Fruit fly (Drosophila melanogaster) whole organism, embryonic: ENCODE data around the gene Pez.

Experiments used
- Blimp-1 ChIP-seq: fragments of 200-800 bp; sonication (Bioruptor generic); optimal IDR thresholded peaks from 3 replicates; lab custom pipeline; 2018; ENCODE audit warnings: missing biosample characterization, missing genetic modification characterization, mild to moderate bottlenecking, moderate library complexity, missing genetic modification reagents
- CG10366 ChIP-seq: fragments of 200-800 bp; sonication (Bioruptor generic); IDR thresholded peaks from 2 replicates; pipeline ENCODE4 v1.3.6; 2022; ENCODE audit warnings: missing biosample characterization, missing genetic modification characterization
- CG10959 ChIP-seq: fragments of 200-800 bp; sonication (Bioruptor generic); IDR thresholded peaks from 2 replicates; pipeline ENCODE4 v1.3.6; 2022; ENCODE audit warnings: missing biosample characterization, missing genetic modification characterization
- CG14441 ChIP-seq: fragments of 200-800 bp; sonication (Bioruptor generic); IDR thresholded peaks from 2 replicates; pipeline ENCODE4 v1.3.6; 2022; ENCODE audit warnings: missing biosample characterization, missing genetic modification characterization
- CG15514 ChIP-seq: fragments of 200-800 bp; sonication (Bioruptor generic); optimal IDR thresholded peaks from 3 replicates; lab custom pipeline; 2017; ENCODE audit warnings: missing biosample characterization, missing genetic modification characterization, mild to moderate bottlenecking, moderate library complexity, missing genetic modification reagents
- CG16779 ChIP-seq: fragments of 200-800 bp; sonication (Bioruptor generic); IDR thresholded peaks from 2 replicates; pipeline ENCODE4 v1.3.6; 2022; ENCODE audit warnings: missing biosample characterization, missing genetic modification characterization
- CG16813 ChIP-seq: fragments of 200-800 bp; sonication (Bioruptor generic); IDR thresholded peaks from 3 replicates; pipeline ENCODE4 v1.3.6; 2022; ENCODE audit warnings: missing biosample characterization, missing genetic modification characterization; ENCODE audit not compliant: partially characterized antibody
- CG18011 ChIP-seq: fragments of 200-800 bp; sonication (Bioruptor generic); optimal IDR thresholded peaks from 2 replicates; lab custom pipeline; 2017; ENCODE audit warnings: missing biosample characterization, missing genetic modification characterization, mild to moderate bottlenecking, moderate library complexity, missing genotype
- CG18599 ChIP-seq: fragments of 200-800 bp; sonication (Bioruptor generic); optimal IDR thresholded peaks from 3 replicates; lab custom pipeline; 2017; ENCODE audit warnings: missing biosample characterization, missing genetic modification characterization, mild to moderate bottlenecking, moderate library complexity, missing genetic modification reagents
- CG2120 ChIP-seq: fragments of 200-800 bp; sonication (Bioruptor generic); optimal IDR thresholded peaks from 3 replicates; lab custom pipeline; 2016; ENCODE audit warnings: missing biosample characterization, missing genetic modification characterization
- CG31224 ChIP-seq: fragments of 200-800 bp; sonication (Bioruptor generic); IDR thresholded peaks from 2 replicates; pipeline ENCODE4 v1.3.6; 2022; ENCODE audit warnings: missing biosample characterization, missing genetic modification characterization
- CG32532 ChIP-seq: fragments of 200-800 bp; sonication (Bioruptor generic); IDR thresholded peaks from 2 replicates; pipeline ENCODE4 v1.3.6; 2022; ENCODE audit warnings: missing biosample characterization, missing genetic modification characterization
- CG34224 ChIP-seq: fragments of 200-800 bp; sonication (Bioruptor generic); IDR thresholded peaks from 3 replicates; pipeline ENCODE4 v1.3.6; 2022; ENCODE audit warnings: missing biosample characterization, missing genetic modification characterization; ENCODE audit not compliant: partially characterized antibody
- CG4360 ChIP-seq: fragments of 200-800 bp; sonication (Bioruptor generic); IDR thresholded peaks from 2 replicates; pipeline ENCODE4 v1.3.6; 2022; ENCODE audit warnings: missing biosample characterization, missing genetic modification characterization
- CG4424 ChIP-seq: fragments of 200-800 bp; sonication (Bioruptor generic); optimal IDR thresholded peaks from 3 replicates; lab custom pipeline; 2016; ENCODE audit warnings: missing biosample characterization, missing genetic modification characterization
- CG5180 ChIP-seq: fragments of 200-800 bp; sonication (Bioruptor generic); optimal IDR thresholded peaks from 3 replicates; lab custom pipeline; 2017; ENCODE audit warnings: missing biosample characterization, missing genetic modification characterization, mild to moderate bottlenecking, moderate library complexity, missing genetic modification reagents
- CG6683 ChIP-seq: fragments of 200-800 bp; sonication (Bioruptor generic); optimal IDR thresholded peaks from 2 replicates; lab custom pipeline; 2017; ENCODE audit warnings: missing biosample characterization, mild to moderate bottlenecking, missing genetic modification characterization, missing genetic modification reagents
- CG8290 ChIP-seq, 3 experiments: fragments of 200-800 bp; sonication (Bioruptor generic); optimal IDR thresholded peaks; 2 replicates each; lab custom pipeline; 2016 to 2019; ENCODE audit warnings: missing biosample characterization in 3 of 3, missing genetic modification characterization in 3 of 3, mild to moderate bottlenecking in 2 of 3, moderate library complexity in 1 of 3
- CG9876 ChIP-seq: fragments of 200-800 bp; sonication (Bioruptor generic); optimal IDR thresholded peaks from 2 replicates; lab custom pipeline; 2016; ENCODE audit warnings: missing biosample characterization, missing genetic modification characterization
- CoRest ChIP-seq: fragments of 200-800 bp; sonication (Bioruptor generic); optimal IDR thresholded peaks from 3 replicates; lab custom pipeline; 2018; ENCODE audit warnings: missing biosample characterization, mild to moderate bottlenecking, missing genetic modification characterization, moderate library complexity
- Dad ChIP-seq: fragments of 200-800 bp; sonication (Bioruptor generic); optimal IDR thresholded peaks from 3 replicates; lab custom pipeline; 2016; ENCODE audit warnings: missing biosample characterization, missing genetic modification characterization
- Gug ChIP-seq: fragments of 200-800 bp; sonication (Bioruptor generic); IDR thresholded peaks from 4 replicates; pipeline ENCODE4 v1.3.6; 2022; ENCODE audit warnings: missing biosample characterization, missing genetic modification characterization
- MESR4 ChIP-seq: fragments of 200-800 bp; sonication (Bioruptor generic); optimal IDR thresholded peaks from 2 replicates; lab custom pipeline; 2018; ENCODE audit warnings: missing biosample characterization, mild to moderate bottlenecking, missing genetic modification characterization, moderate library complexity
- Myb ChIP-seq: fragments of 200-800 bp; sonication (Bioruptor generic); optimal IDR thresholded peaks from 2 replicates; lab custom pipeline; 2016; ENCODE audit warnings: missing biosample characterization, missing genetic modification characterization
- Oli ChIP-seq: fragments of 200-800 bp; sonication (Bioruptor generic); optimal IDR thresholded peaks from 2 replicates; lab custom pipeline; 2018; ENCODE audit warnings: missing biosample characterization, mild to moderate bottlenecking, missing genetic modification characterization, moderate library complexity
- Sin3A ChIP-seq: fragments of >200 bp; optimal IDR thresholded peaks from 2 replicates; lab custom pipeline; 2018
- ap ChIP-seq: fragments of 200-800 bp; sonication (Bioruptor generic); IDR thresholded peaks from 2 replicates; pipeline ENCODE4 v1.3.6; 2022; ENCODE audit warnings: missing biosample characterization, missing genetic modification characterization
- cad ChIP-seq: fragments of >200 bp; optimal IDR thresholded peaks from 2 replicates; lab custom pipeline; 2017; ENCODE audit warnings: missing biosample characterization, missing genetic modification characterization
- chinmo ChIP-seq: fragments of 200-800 bp; sonication (Bioruptor generic); IDR thresholded peaks from 4 replicates; pipeline ENCODE4 v1.3.6; 2022; ENCODE audit warnings: missing biosample characterization, missing genetic modification characterization; ENCODE audit not compliant: partially characterized antibody
- exex ChIP-seq: fragments of 200-800 bp; sonication (Bioruptor generic); optimal IDR thresholded peaks from 4 replicates; lab custom pipeline; 2018; ENCODE audit warnings: missing biosample characterization, mild to moderate bottlenecking, missing genetic modification characterization, moderate library complexity
- grau ChIP-seq: fragments of 200-800 bp; optimal IDR thresholded peaks from 3 replicates; lab custom pipeline; 2019; ENCODE audit warnings: missing biosample characterization, mild to moderate bottlenecking, missing genetic modification characterization, moderate library complexity
- kah ChIP-seq: fragments of 200-800 bp; sonication (Bioruptor generic); optimal IDR thresholded peaks from 2 replicates; lab custom pipeline; 2018; ENCODE audit warnings: missing biosample characterization, mild to moderate bottlenecking, missing genetic modification characterization
- ken ChIP-seq: fragments of 200-800 bp; sonication (Bioruptor generic); IDR thresholded peaks from 3 replicates; pipeline ENCODE4 v1.3.6; 2022; ENCODE audit warnings: missing biosample characterization, missing genetic modification characterization
- lmd ChIP-seq: fragments of 200-800 bp; sonication (Bioruptor generic); IDR thresholded peaks from 2 replicates; pipeline ENCODE4 v1.3.6; 2022; ENCODE audit warnings: missing biosample characterization, missing genetic modification characterization
- lola ChIP-seq, 3 experiments: fragments of >200 bp in 2 of 3; fragments of 200-800 bp in 1 of 3; sonication (Bioruptor generic) in 1 of 3; optimal IDR thresholded peaks; 2 replicates each; lab custom pipeline; 2017 to 2019; ENCODE audit warnings: missing biosample characterization in 3 of 3, missing genetic modification characterization in 3 of 3, mild to moderate bottlenecking in 1 of 3, moderate library complexity in 1 of 3
- mld ChIP-seq: fragments of 200-800 bp; sonication (Bioruptor generic); IDR thresholded peaks from 3 replicates; pipeline ENCODE4 v1.3.6; 2022; ENCODE audit warnings: missing biosample characterization, missing genetic modification characterization; ENCODE audit not compliant: partially characterized antibody
- odd ChIP-seq: fragments of 200-800 bp; sonication (Bioruptor generic); optimal IDR thresholded peaks from 2 replicates; lab custom pipeline; 2017; ENCODE audit warnings: missing biosample characterization, mild to moderate bottlenecking, missing genetic modification characterization
- p53 ChIP-seq: fragments of 200-800 bp; sonication (Bioruptor generic); optimal IDR thresholded peaks from 2 replicates; lab custom pipeline; 2016; ENCODE audit warnings: missing biosample characterization, missing genetic modification characterization
- peb ChIP-seq: fragments of 200-800 bp; sonication (Bioruptor generic); IDR thresholded peaks from 2 replicates; pipeline ENCODE4 v1.3.6; 2022; ENCODE audit warnings: missing biosample characterization, missing genetic modification characterization
- prd ChIP-seq, 3 experiments: fragments of >200 bp in 2 of 3; fragments of 200-800 bp in 1 of 3; sonication (Bioruptor generic) in 1 of 3; optimal IDR thresholded peaks in 2 of 3; IDR thresholded peaks in 1 of 3; 2 replicates in 2 of 3; 3 replicates in 1 of 3; pipeline versions ENCODE4 v1.3.6 to Lab custom; 2017 to 2022; ENCODE audit warnings: missing biosample characterization in 1 of 3, missing genetic modification characterization in 1 of 3
- sens ChIP-seq: fragments of 200-800 bp; sonication (Bioruptor generic); peaks from one replicate; lab custom pipeline; 2016; ENCODE audit warnings: missing biosample characterization, missing genetic modification characterization
- sisA ChIP-seq: fragments of 200-800 bp; sonication (Bioruptor generic); IDR thresholded peaks from 2 replicates; pipeline ENCODE4 v1.3.6; 2022; ENCODE audit warnings: missing biosample characterization, missing genetic modification characterization
- sob ChIP-seq: fragments of 200-800 bp; sonication (Bioruptor generic); IDR thresholded peaks from 2 replicates; pipeline ENCODE4 v1.3.6; 2022; ENCODE audit warnings: missing biosample characterization, missing genetic modification characterization
- sqz ChIP-seq: fragments of 200-800 bp; sonication (Bioruptor generic); optimal IDR thresholded peaks from 3 replicates; lab custom pipeline; 2018; ENCODE audit warnings: missing biosample characterization, mild to moderate bottlenecking, missing genetic modification characterization
- tio ChIP-seq: fragments of 200-800 bp; sonication (Bioruptor generic); optimal IDR thresholded peaks from 2 replicates; lab custom pipeline; 2017; ENCODE audit warnings: missing biosample characterization, missing genetic modification characterization, inconsistent platforms
- toy ChIP-seq: fragments of 200-800 bp; sonication (Bioruptor generic); IDR thresholded peaks from 2 replicates; pipeline ENCODE4 v1.3.6; 2022; ENCODE audit warnings: missing biosample characterization, missing genetic modification characterization
- ttk ChIP-seq: fragments of 200-800 bp; sonication (Bioruptor generic); IDR thresholded peaks from 2 replicates; pipeline ENCODE4 v2.1.2; 2022; ENCODE audit warnings: missing biosample characterization, missing genetic modification characterization
- usp ChIP-seq: fragments of >200 bp; optimal IDR thresholded peaks from 2 replicates; lab custom pipeline; 2017; ENCODE audit warnings: missing biosample characterization, missing genetic modification characterization
- wek ChIP-seq: fragments of 200-800 bp; sonication (Bioruptor generic); optimal IDR thresholded peaks from 3 replicates; lab custom pipeline; 2018; ENCODE audit warnings: missing biosample characterization, mild to moderate bottlenecking, missing genetic modification characterization, moderate library complexity
- zf30C ChIP-seq: fragments of 200-800 bp; sonication (Bioruptor generic); optimal IDR thresholded peaks from 3 replicates; lab custom pipeline; 2018; ENCODE audit warnings: missing biosample characterization, mild to moderate bottlenecking, missing genetic modification characterization

Pez gene

DNA sequence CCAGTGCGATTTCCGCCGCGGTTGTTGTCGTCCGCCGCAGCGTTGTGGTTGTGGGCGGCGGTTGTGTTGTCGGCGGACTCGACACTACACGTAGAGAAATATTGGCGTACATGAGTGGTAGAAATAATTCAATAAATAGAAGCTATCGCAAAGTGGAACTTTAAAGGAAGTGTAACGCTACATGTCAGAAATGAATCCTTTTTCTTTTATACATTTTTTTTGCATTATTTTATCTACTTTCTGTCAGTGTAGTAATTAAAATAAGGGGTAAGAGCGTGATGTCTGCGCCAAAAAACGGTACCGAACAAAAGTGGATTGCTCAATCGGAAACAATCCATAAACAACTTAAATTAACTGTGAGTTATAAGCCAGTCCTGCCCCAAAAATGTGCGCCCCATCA, 40.7 kb upstream of the Pez start:
- TF ChIP-seq CG15514 (no peak), CG16813 (GFP tag; lab: Robert Waterston, UW) (no peak), sqz (no peak), CG14441 (no peak), kah (GFP tag; lab: Kevin White, UChicago) (no peak), sisA (GFP tag; lab: Robert Waterston, UW) (no peak), Gug (GFP tag; lab: Robert Waterston, UW) (no peak), CG32532 (no peak), sens (peak; percentile 62), ap (no peak), odd (GFP tag; lab: Kevin White, UChicago) (no peak), chinmo (GFP tag; lab: Robert Waterston, UW) (no peak), CG2120 (GFP tag; lab: Kevin White, UChicago) (no peak), CG9876 (GFP tag; lab: Kevin White, UChicago) (no peak), prd (optimal IDR thresholded peaks at IDR 0.05; lab: Kevin White, UChicago) (no peak), prd (GFP tag; IDR thresholded peaks at IDR 0.05; lab: Robert Waterston, UW) (peak; percentile 50; the same call in 1 of the 3 replicates), CG4424 (GFP tag; lab: Kevin White, UChicago) (no peak), sob (0 out of 2 replicates have a peak, but pooled peaks have one; percentile 24), grau (tag; lab: Kevin White, UChicago) (no peak), peb (GFP tag; lab: Robert Waterston, UW) (no peak), CoRest (no peak), p53 (GFP tag; lab: Kevin White, UChicago) (no peak), toy (GFP tag; lab: Robert Waterston, UW) (no peak), CG10366 (GFP tag; lab: Robert Waterston, UW) (0 out of 2 replicates have a peak, but pooled peaks have one; percentile 17), CG18599 (GFP tag; lab: Kevin White, UChicago) (peak; percentile 18), lola (GFP tag; optimal IDR thresholded peaks at IDR 0.05; lab: Kevin White, UChicago) (no peak), ttk (GFP tag; lab: Robert Waterston, UW) (0 out of 2 replicates have a peak, but pooled peaks have one; percentile 29), CG4360 (no peak), CG18011 (no peak), exex (tag; lab: Kevin White, UChicago) (no peak), wek (GFP tag; lab: Kevin White, UChicago) (no peak), mld (no peak), MESR4 (GFP tag; lab: Kevin White, UChicago) (no peak), Myb (GFP tag; lab: Kevin White, UChicago) (no peak), Oli (tag; lab: Kevin White, UChicago) (no peak), CG5180 (GFP tag; lab: Kevin White, UChicago) (no peak), Dad (GFP tag; lab: Kevin White, UChicago) (no peak), Sin3A (lab: Kevin White, UChicago) (no peak), tio (GFP tag; lab: Kevin White, UChicago) (no peak), zf30C (GFP tag; lab: Kevin White, UChicago) (no peak), lmd (GFP tag; lab: Robert Waterston, UW) (peak; percentile 33; the same call in 1 of the 2 replicates), CG16779 (no peak), usp (GFP tag; lab: Kevin White, UChicago) (no peak), CG31224 (GFP tag; lab: Robert Waterston, UW) (no peak), Blimp-1 (GFP tag; lab: Kevin White, UChicago) (no peak), CG10959 (no peak), cad (GFP tag; lab: Kevin White, UChicago) (no peak), CG8290 (GFP tag; optimal IDR thresholded peaks at IDR 0.05; lab: Kevin White, UChicago) (no peak), CG8290 (tag; optimal IDR thresholded peaks at IDR 0.05; lab: Kevin White, UChicago) (no peak), CG6683 (no peak), ken (GFP tag; lab: Robert Waterston, UW) (no peak), CG34224 (GFP tag; lab: Robert Waterston, UW) (no peak)
